Worm (Caenorhabditis elegans) whole organism, young adult: Measurements from ENCODE around the gene tbc-6.

Experiments used
- B0261.1 ChIP-seq: sonication (generic microtip); optimal IDR thresholded peaks from 2 replicates; lab custom pipeline; 2016; ENCODE audit warnings: mild to moderate bottlenecking, missing genetic modification characterization, moderate library complexity, missing compliant biosample characterization
- C17E4.6 ChIP-seq: fragments of 200-800 bp; sonication (Bioruptor generic); IDR thresholded peaks from 2 replicates; pipeline ENCODE4 v1.3.6; 2022; ENCODE audit warnings: missing genetic modification reagents, missing genetic modification characterization, missing compliant biosample characterization
- D2030.7 ChIP-seq: fragments of 200-800 bp; sonication (Bioruptor generic); IDR thresholded peaks from 2 replicates; pipeline ENCODE4 v1.3.6; 2022; ENCODE audit warnings: missing genetic modification reagents, missing genetic modification characterization, missing compliant biosample characterization
- F22D6.2 ChIP-seq: sonication (generic microtip); optimal IDR thresholded peaks from 2 replicates; lab custom pipeline; 2016; ENCODE audit warnings: mild to moderate bottlenecking, missing genetic modification characterization, missing compliant biosample characterization
- F37B4.10 ChIP-seq: fragments of 200-800 bp; sonication (Bioruptor generic); IDR thresholded peaks from 2 replicates; pipeline ENCODE4 v1.3.6; 2022; ENCODE audit warnings: missing genetic modification characterization, missing compliant biosample characterization
- F57A8.1 ChIP-seq: fragments of 200-800 bp; sonication (Bioruptor generic); optimal IDR thresholded peaks from 2 replicates; lab custom pipeline; 2018; ENCODE audit warnings: mild to moderate bottlenecking, missing genetic modification characterization, moderate library complexity, missing compliant biosample characterization
- K11D2.4 ChIP-seq: fragments of 200-800 bp; sonication (Bioruptor generic); IDR thresholded peaks from 2 replicates; pipeline ENCODE4 v1.3.6; 2022; ENCODE audit warnings: missing genetic modification reagents, missing genetic modification characterization, missing compliant biosample characterization
- K12H6.12 ChIP-seq: fragments of 200-800 bp; sonication (Bioruptor generic); optimal IDR thresholded peaks from 2 replicates; lab custom pipeline; 2018; ENCODE audit warnings: mild to moderate bottlenecking, missing genetic modification characterization, missing compliant biosample characterization
- Y53G8AR.9 ChIP-seq: fragments of 200-800 bp; sonication (Bioruptor generic); conservative IDR thresholded peaks from 2 replicates; pipeline ENCODE4 v1.3.6; 2022; ENCODE audit warnings: missing genetic modification reagents, missing genetic modification characterization, missing compliant biosample characterization
- Y67H2A.10 ChIP-seq: fragments of 200-800 bp; sonication (Bioruptor generic); conservative IDR thresholded peaks from 2 replicates; pipeline ENCODE4 v1.3.6; 2022; ENCODE audit warnings: missing genetic modification reagents, missing genetic modification characterization, missing compliant biosample characterization
- ZK185.1 ChIP-seq: sonication (generic microtip); optimal IDR thresholded peaks from 2 replicates; lab custom pipeline; 2016; ENCODE audit warnings: mild to moderate bottlenecking, missing genetic modification characterization, missing compliant biosample characterization; ENCODE audit not compliant: poor library complexity, severe bottlenecking
- atf-7 ChIP-seq: sonication (generic microtip); optimal IDR thresholded peaks from 2 replicates; lab custom pipeline; 2017; ENCODE audit warnings: mild to moderate bottlenecking, missing genetic modification characterization, missing compliant biosample characterization
- ceh-40 ChIP-seq: fragments of 200-800 bp; sonication (Bioruptor generic); IDR thresholded peaks from 2 replicates; pipeline ENCODE4 v1.3.6; 2022; ENCODE audit warnings: missing genetic modification characterization, missing compliant biosample characterization
- ceh-79 ChIP-seq: sonication (generic microtip); optimal IDR thresholded peaks from 2 replicates; lab custom pipeline; 2017; ENCODE audit warnings: mild to moderate bottlenecking, missing genetic modification characterization, missing compliant biosample characterization
- dpff-1 ChIP-seq: sonication (generic microtip); optimal IDR thresholded peaks from 2 replicates; lab custom pipeline; 2017; ENCODE audit warnings: mild to moderate bottlenecking, missing genetic modification characterization, missing compliant biosample characterization
- efl-1 ChIP-seq: fragments of 150-350 bp; optimal IDR thresholded peaks from 2 replicates; lab custom pipeline; 2014; ENCODE audit warnings: missing biosample characterization, missing genetic modification reagents, missing genetic modification characterization
- ekl-4 ChIP-seq: fragments of 200-800 bp; sonication (Bioruptor generic); IDR thresholded peaks from 2 replicates; pipeline ENCODE4 v1.3.6; 2022; ENCODE audit warnings: missing genetic modification reagents, missing genetic modification characterization, missing compliant biosample characterization
- ets-4 ChIP-seq: fragments of 200-800 bp; sonication (Bioruptor generic); optimal IDR thresholded peaks from 2 replicates; lab custom pipeline; 2018; ENCODE audit warnings: mild to moderate bottlenecking, missing genetic modification characterization, missing compliant biosample characterization
- gei-17 ChIP-seq: fragments of 200-800 bp; sonication (Bioruptor generic); optimal IDR thresholded peaks from 2 replicates; lab custom pipeline; 2018; ENCODE audit warnings: mild to moderate bottlenecking, missing genetic modification characterization, missing compliant biosample characterization
- hlh-12 ChIP-seq: sonication (generic microtip); optimal IDR thresholded peaks from 2 replicates; lab custom pipeline; 2016; ENCODE audit warnings: missing genetic modification characterization, missing compliant biosample characterization
- hlh-26 ChIP-seq: fragments of 200-800 bp; sonication (Bioruptor generic); conservative IDR thresholded peaks from 2 replicates; pipeline ENCODE4 v1.3.6; 2022; ENCODE audit warnings: missing genetic modification reagents, missing genetic modification characterization, missing compliant biosample characterization
- hrde-1 ChIP-seq: sonication (generic microtip); optimal IDR thresholded peaks from 2 replicates; lab custom pipeline; 2016; ENCODE audit warnings: missing genetic modification characterization, mild to moderate bottlenecking, missing compliant biosample characterization, moderate library complexity, missing genotype, missing genetic modification reagents, borderline replicate concordance
- let-526 ChIP-seq: fragments of 200-800 bp; sonication (Bioruptor generic); IDR thresholded peaks from 2 replicates; pipeline ENCODE4 v1.3.6; 2022; ENCODE audit warnings: missing genetic modification reagents, missing genetic modification characterization, missing compliant biosample characterization
- lin-35 ChIP-seq, 3 experiments: fragments of 150-350 bp in 2 of 3; sonication (generic microtip) in 1 of 3; optimal IDR thresholded peaks; 2 replicates each; lab custom pipeline; 2014 to 2018; ENCODE audit warnings: missing biosample characterization in 3 of 3, missing genetic modification characterization in 3 of 3, missing genetic modification reagents in 3 of 3
- lin-54 ChIP-seq: fragments of 200-800 bp; sonication (Bioruptor generic); optimal IDR thresholded peaks from 2 replicates; lab custom pipeline; 2018; ENCODE audit warnings: mild to moderate bottlenecking, missing genetic modification characterization, missing compliant biosample characterization
- lir-1 ChIP-seq: fragments of 200-800 bp; sonication (Bioruptor generic); conservative IDR thresholded peaks from 2 replicates; pipeline ENCODE4 v1.3.6; 2022; ENCODE audit warnings: missing genetic modification reagents, missing genetic modification characterization, missing compliant biosample characterization
- madf-6 ChIP-seq: fragments of 200-800 bp; sonication (Bioruptor generic); IDR thresholded peaks from 2 replicates; pipeline ENCODE4 v1.3.6; 2022; ENCODE audit warnings: missing genetic modification reagents, missing genetic modification characterization, missing compliant biosample characterization
- madf-8 ChIP-seq: fragments of 200-800 bp; sonication (Bioruptor generic); conservative IDR thresholded peaks from 2 replicates; pipeline ENCODE4 v1.3.6; 2022; ENCODE audit warnings: missing genetic modification reagents, missing genetic modification characterization, missing compliant biosample characterization
- nfya-2 ChIP-seq: fragments of 200-800 bp; sonication (Bioruptor generic); IDR thresholded peaks from 2 replicates; pipeline ENCODE4 v1.3.6; 2022; ENCODE audit warnings: missing genetic modification reagents, missing genetic modification characterization, missing compliant biosample characterization
- nhr-120 ChIP-seq: fragments of 200-800 bp; sonication (Bioruptor generic); IDR thresholded peaks from 2 replicates; pipeline ENCODE4 v1.3.6; 2022; ENCODE audit warnings: missing genetic modification characterization, missing compliant biosample characterization
- pbrm-1 ChIP-seq: fragments of 200-800 bp; sonication (Bioruptor generic); IDR thresholded peaks from 2 replicates; pipeline ENCODE4 v1.3.6; 2022; ENCODE audit warnings: missing genetic modification reagents, missing genetic modification characterization, missing compliant biosample characterization
- pha-4 ChIP-seq: fragments of 150-350 bp; sonication (generic microtip); optimal IDR thresholded peaks from 2 replicates; lab custom pipeline; 2014; ENCODE audit warnings: missing biosample characterization, missing genetic modification reagents, missing genetic modification characterization
- rcor-1 ChIP-seq: fragments of 200-800 bp; sonication (Bioruptor generic); IDR thresholded peaks from 2 replicates; pipeline ENCODE4 v1.3.6; 2022; ENCODE audit warnings: missing genetic modification reagents, missing genetic modification characterization, missing compliant biosample characterization
- sea-2 ChIP-seq: fragments of 200-800 bp; sonication (Bioruptor generic); IDR thresholded peaks from 2 replicates; pipeline ENCODE4 v1.3.6; 2022; ENCODE audit warnings: missing genetic modification characterization, missing compliant biosample characterization
- snpc-3.4 ChIP-seq: sonication (generic microtip); optimal IDR thresholded peaks from 2 replicates; lab custom pipeline; 2017; ENCODE audit warnings: missing genetic modification characterization, mild to moderate bottlenecking, missing compliant biosample characterization, antibody characterized with exemption, moderate library complexity, missing genotype, missing genetic modification reagents
- sptf-2 ChIP-seq: fragments of 200-800 bp; sonication (Bioruptor generic); optimal IDR thresholded peaks from 2 replicates; lab custom pipeline; 2018; ENCODE audit warnings: mild to moderate bottlenecking, missing genetic modification characterization, missing compliant biosample characterization
- tbp1 ChIP-seq: fragments of 200-800 bp; sonication (Bioruptor generic); optimal IDR thresholded peaks from 2 replicates; lab custom pipeline; 2018; ENCODE audit warnings: mild to moderate bottlenecking, missing genetic modification characterization, missing compliant biosample characterization
- unc-130 ChIP-seq: sonication (generic microtip); optimal IDR thresholded peaks from 2 replicates; lab custom pipeline; 2016; ENCODE audit warnings: missing genetic modification reagents, missing genetic modification characterization, missing compliant biosample characterization
- xnd-1 ChIP-seq: sonication (generic microtip); optimal IDR thresholded peaks from 2 replicates; lab custom pipeline; 2016; ENCODE audit warnings: missing genotype, missing genetic modification reagents, missing genetic modification characterization, missing compliant biosample characterization
- ztf-26 ChIP-seq: sonication (generic microtip); optimal IDR thresholded peaks from 2 replicates; lab custom pipeline; 2017; ENCODE audit warnings: missing genetic modification characterization, missing compliant biosample characterization
- ztf-3 ChIP-seq: fragments of 200-800 bp; sonication (Bioruptor generic); optimal IDR thresholded peaks from 2 replicates; lab custom pipeline; 2018; ENCODE audit warnings: mild to moderate bottlenecking, missing genetic modification characterization, missing compliant biosample characterization

tbc-6 gene

ce11 chrII:6863652-6864051 lies 15.7 kb downstream of the tbc-6 start, which contains the start of gene aff-1 (continued):
- TF ChIP-seq ceh-79 (no peak), unc-130 (GFP tag; lab: Kevin White, UChicago) (no peak), rcor-1 (GFP tag; lab: Robert Waterston, UW) (no peak)

ce11 chrII:6870803-6871202 lies 22.9 kb downstream of the tbc-6 start, which contains the start of gene clhm-1:
clhm-1 (minus strand) TSS chrII:6871009.
- TF ChIP-seq madf-6 (GFP tag; lab: Robert Waterston, UW) (no peak), K12H6.12 (tag; lab: Kevin White, UChicago) (no peak), let-526 (GFP tag; lab: Robert Waterston, UW) (no peak), atf-7 (no peak), B0261.1 (tag; lab: Kevin White, UChicago) (no peak), nfya-2 (GFP tag; lab: Robert Waterston, UW) (no peak), ceh-40 (no peak), ets-4 (GFP tag; lab: Kevin White, UChicago) (no peak), sea-2 (GFP tag; lab: Robert Waterston, UW) (no peak), lin-54 (GFP tag; lab: Kevin White, UChicago) (no peak), rcor-1 (GFP tag; lab: Robert Waterston, UW) (no peak), F57A8.1 (GFP tag; lab: Kevin White, UChicago) (no peak), ekl-4 (GFP tag; lab: Robert Waterston, UW) (no peak), snpc-3.4 (tag; lab: Kevin White, UChicago) (no peak), Y53G8AR.9 (GFP tag; lab: Robert Waterston, UW) (no peak), C17E4.6 (no peak), hlh-26 (no peak)

- TF ChIP-seq pbrm-1 (GFP tag; lab: Robert Waterston, UW) (no peak), nhr-120 (GFP tag; lab: Robert Waterston, UW) (no peak), sptf-2 (no peak), efl-1 (GFP tag; lab: Kevin White, UChicago) (no peak), lir-1 (no peak), hrde-1 (tag; lab: Kevin White, UChicago) (no peak), pha-4 (tag; lab: Kevin White, UChicago) (no peak), tbp1 (no peak), unc-130 (GFP tag; lab: Kevin White, UChicago) (no peak), D2030.7 (GFP tag; lab: Robert Waterston, UW) (no peak), Y67H2A.10 (GFP tag; lab: Robert Waterston, UW) (no peak), hlh-12 (tag; lab: Kevin White, UChicago) (no peak), xnd-1 (tag; lab: Kevin White, UChicago) (no peak), ZK185.1 (tag; lab: Kevin White, UChicago) (no peak), lin-35 (GFP tag; optimal IDR thresholded peaks at IDR 0.05; lab: Kevin White, UChicago) (no peak), F22D6.2 (no peak)
- TF ChIP-seq, all 124 proteins: peak for 0
Observed at ce11 chrII:6872493-6872892, 24.6 kb downstream of the tbc-6 start, which contains the start of gene C44B7.5. C44B7.5 (minus strand) TSS chrII:6872593.

- TF ChIP-seq madf-8 (no peak), dpff-1 (tag; lab: Kevin White, UChicago) (no peak), gei-17 (GFP tag; lab: Kevin White, UChicago) (no peak), K11D2.4 (no peak), ztf-26 (tag; lab: Kevin White, UChicago) (no peak), lin-35 (GFP tag; optimal IDR thresholded peaks at IDR 0.05; lab: Kevin White, UChicago) (no peak), ztf-3 (GFP tag; lab: Kevin White, UChicago) (no peak), F37B4.10 (GFP tag; lab: Robert Waterston, UW) (no peak)
Observed at ce11 chrII:6876957-6877356, 29.0 kb downstream of the tbc-6 start, which contains the start of gene slc-36.5. slc-36.5 (minus strand) TSS chrII:6877057.
